Worm (Caenorhabditis elegans) whole organism, L3 larva: ENCODE data around the gene C25H3.7.

Experiments
- R02D3.7 ChIP-seq: fragments of 150-350 bp; optimal IDR thresholded peaks from 2 replicates; lab custom pipeline; 2014; ENCODE audit warnings: missing biosample characterization, missing genetic modification characterization
- ZK546.5 ChIP-seq: sonication (generic microtip); optimal IDR thresholded peaks from 2 replicates; lab custom pipeline; 2017; ENCODE audit warnings: missing biosample characterization, missing genetic modification characterization
- aly-2 ChIP-seq: fragments of 150-350 bp; optimal IDR thresholded peaks from 2 replicates; lab custom pipeline; 2014; ENCODE audit warnings: missing biosample characterization, missing genetic modification characterization
- ama-1 ChIP-seq: fragments of 150-350 bp; optimal IDR thresholded peaks from 2 replicates; lab custom pipeline; 2018
- ceh-28 ChIP-seq: fragments of 150-350 bp; optimal IDR thresholded peaks from 2 replicates; lab custom pipeline; 2014; ENCODE audit warnings: missing biosample characterization, missing genetic modification reagents, missing genetic modification characterization
- ceh-9 ChIP-seq: sonication (generic microtip); optimal IDR thresholded peaks from 2 replicates; lab custom pipeline; 2018; ENCODE audit warnings: missing biosample characterization, missing genetic modification characterization
- egl-27 ChIP-seq: sonication (generic microtip); optimal IDR thresholded peaks from 4 replicates; lab custom pipeline; 2017; ENCODE audit warnings: missing biosample characterization, missing genetic modification reagents, missing genetic modification characterization
- egl-5 ChIP-seq: fragments of 150-350 bp; optimal IDR thresholded peaks from 2 replicates; lab custom pipeline; 2017; ENCODE audit warnings: missing biosample characterization, missing genetic modification reagents, missing genetic modification characterization, inconsistent platforms
- elt-1 ChIP-seq: fragments of 150-350 bp; optimal IDR thresholded peaks from 2 replicates; lab custom pipeline; 2014; ENCODE audit warnings: missing biosample characterization, missing genetic modification characterization
- elt-2 ChIP-seq: sonication (generic microtip); optimal IDR thresholded peaks from 2 replicates; lab custom pipeline; 2016; ENCODE audit warnings: missing genetic modification reagents, mild to moderate bottlenecking, missing genetic modification characterization, missing compliant biosample characterization
- fkh-10 ChIP-seq: sonication (generic microtip); optimal IDR thresholded peaks from 2 replicates; lab custom pipeline; 2017; ENCODE audit warnings: missing biosample characterization, missing genetic modification reagents, missing genetic modification characterization
- fos-1 ChIP-seq: fragments of 150-350 bp; optimal IDR thresholded peaks from 2 replicates; lab custom pipeline; 2014; ENCODE audit warnings: missing biosample characterization, missing genetic modification characterization
- hmg-11 ChIP-seq: sonication (generic microtip); optimal IDR thresholded peaks from 2 replicates; lab custom pipeline; 2016; ENCODE audit warnings: missing genetic modification characterization, missing compliant biosample characterization
- jun-1 ChIP-seq: fragments of 150-350 bp; optimal IDR thresholded peaks from 2 replicates; lab custom pipeline; 2014; ENCODE audit warnings: missing biosample characterization, missing genetic modification reagents, missing genetic modification characterization
- lin-15B ChIP-seq: fragments of 150-350 bp; optimal IDR thresholded peaks from 2 replicates; lab custom pipeline; 2014; ENCODE audit warnings: missing biosample characterization, missing genetic modification characterization
- lin-39 ChIP-seq: fragments of 150-350 bp; optimal IDR thresholded peaks from 2 replicates; lab custom pipeline; 2018; ENCODE audit warnings: missing biosample characterization, missing genetic modification reagents, missing genetic modification characterization
- lsy-12 ChIP-seq: sonication (generic microtip); optimal IDR thresholded peaks from 2 replicates; lab custom pipeline; 2016; ENCODE audit warnings: mild to moderate bottlenecking, missing genetic modification characterization, missing compliant biosample characterization
- mdl-1 ChIP-seq: fragments of 150-350 bp; optimal IDR thresholded peaks from 2 replicates; lab custom pipeline; 2014; ENCODE audit warnings: missing biosample characterization, missing genetic modification characterization
- mml-1 ChIP-seq: fragments of 150-350 bp; sonication (generic microtip); optimal IDR thresholded peaks from 3 replicates; lab custom pipeline; 2014; ENCODE audit warnings: missing biosample characterization, missing genetic modification characterization
- nfya-1 ChIP-seq: sonication (generic microtip); optimal IDR thresholded peaks from 2 replicates; lab custom pipeline; 2017; ENCODE audit warnings: missing genetic modification characterization, mild to moderate bottlenecking, missing compliant biosample characterization, antibody characterized with exemption, moderate library complexity; ENCODE audit not compliant: insufficient read depth
- nhr-11 ChIP-seq: fragments of 150-350 bp; optimal IDR thresholded peaks from 2 replicates; lab custom pipeline; 2014; ENCODE audit warnings: missing biosample characterization, missing genetic modification characterization
- nhr-23 ChIP-seq: fragments of 150-350 bp; optimal IDR thresholded peaks from 2 replicates; lab custom pipeline; 2014; ENCODE audit warnings: missing biosample characterization, missing genetic modification reagents, missing genetic modification characterization
- nhr-25 ChIP-seq: sonication (generic microtip); optimal IDR thresholded peaks from 2 replicates; lab custom pipeline; 2017; ENCODE audit warnings: missing biosample characterization, missing genetic modification characterization
- nhr-28 ChIP-seq: fragments of 150-350 bp; optimal IDR thresholded peaks from 2 replicates; lab custom pipeline; 2014; ENCODE audit warnings: missing biosample characterization, missing genetic modification characterization
- nhr-43 ChIP-seq: sonication (generic microtip); optimal IDR thresholded peaks from 2 replicates; lab custom pipeline; 2016; ENCODE audit warnings: mild to moderate bottlenecking, missing genetic modification characterization, missing compliant biosample characterization; ENCODE audit not compliant: poor library complexity, severe bottlenecking
- nhr-67 ChIP-seq: fragments of 150-350 bp; optimal IDR thresholded peaks from 2 replicates; lab custom pipeline; 2014; ENCODE audit warnings: missing biosample characterization, missing genetic modification characterization
- nhr-76 ChIP-seq: fragments of 150-350 bp; sonication (generic microtip); optimal IDR thresholded peaks from 5 replicates; lab custom pipeline; 2014; ENCODE audit warnings: missing biosample characterization, missing genetic modification characterization
- nhr-77 ChIP-seq: fragments of 150-350 bp; optimal IDR thresholded peaks from 2 replicates; lab custom pipeline; 2014; ENCODE audit warnings: missing biosample characterization, missing genetic modification characterization
- pha-4 ChIP-seq: fragments of 150-350 bp; optimal IDR thresholded peaks from 2 replicates; lab custom pipeline; 2014; ENCODE audit warnings: missing biosample characterization, missing genetic modification reagents, missing genetic modification characterization
- pqm-1 ChIP-seq: fragments of 150-350 bp; optimal IDR thresholded peaks from 2 replicates; lab custom pipeline; 2017; ENCODE audit warnings: missing biosample characterization, missing genetic modification characterization, inconsistent platforms
- sea-2 ChIP-seq: fragments of 150-350 bp; sonication (generic microtip); optimal IDR thresholded peaks from 4 replicates; lab custom pipeline; 2014; ENCODE audit warnings: missing biosample characterization, missing genetic modification reagents, missing genetic modification characterization
- snpc-4 ChIP-seq: fragments of 150-350 bp; optimal IDR thresholded peaks from 2 replicates; lab custom pipeline; 2014; ENCODE audit warnings: missing biosample characterization, missing genetic modification characterization
- ztf-11 ChIP-seq: fragments of 150-350 bp; optimal IDR thresholded peaks from 2 replicates; lab custom pipeline; 2014; ENCODE audit warnings: missing biosample characterization, missing genetic modification characterization
- ztf-4 ChIP-seq: fragments of 150-350 bp; optimal IDR thresholded peaks from 2 replicates; lab custom pipeline; 2014; ENCODE audit warnings: missing biosample characterization, missing genetic modification characterization

C25H3.7 gene

ce11 chrII:5649236-5650004, 19.3 kb downstream of the C25H3.7 start, which contains the start of the genes sam-4, F59E12.17 and zyg-1:
sam-4 (minus strand) TSS chrII:5649286.
F59E12.17 (minus strand) TSS chrII:5649470.
zyg-1 (plus strand) TSS chrII:5649748.
- TF ChIP-seq elt-1 (tag; lab: Kevin White, UChicago), result no peak
- TF ChIP-seq ztf-4 (tag; lab: Kevin White, UChicago), result no peak
- TF ChIP-seq hmg-11 (tag; lab: Kevin White, UChicago), result peak; percentile 35
- no peak for TF ChIP-seq ama-1 (lab: Kevin White, UChicago)
- TF ChIP-seq nhr-23 (tag; lab: Kevin White, UChicago), result peak; percentile 17
- TF ChIP-seq nhr-25, result peak; percentile 51
- TF ChIP-seq nhr-77 (tag; lab: Kevin White, UChicago), result no peak
- TF ChIP-seq elt-2 (tag; lab: Kevin White, UChicago), result peak; percentile 52
- peak; percentile 63 for TF ChIP-seq egl-5 (tag; lab: Kevin White, UChicago)
- TF ChIP-seq pha-4 (tag; lab: Kevin White, UChicago), result peak; percentile 87
- peak; percentile 6 for TF ChIP-seq nhr-43 (tag; lab: Kevin White, UChicago)
- peak; percentile 90 for TF ChIP-seq nfya-1 (tag; lab: Kevin White, UChicago)
- TF ChIP-seq lin-15B, result peak; percentile 95
- peak; percentile 18 for TF ChIP-seq pqm-1 (tag; lab: Kevin White, UChicago)
- TF ChIP-seq lin-39 (tag; lab: Kevin White, UChicago), result peak; percentile 74
- no peak for TF ChIP-seq lsy-12 (tag; lab: Kevin White, UChicago)
- TF ChIP-seq, all 47 proteins: peak for 11

ce11 chrII:5648272-5648671, 20.5 kb downstream of the C25H3.7 start, which contains the start of gene ddl-1:
ddl-1 (minus strand) TSS chrII:5648372.
- TF ChIP-seq lin-39 (tag; lab: Kevin White, UChicago) (no peak), snpc-4 (tag; lab: Kevin White, UChicago) (no peak), nhr-76 (tag; lab: Kevin White, UChicago) (no peak), ceh-28 (tag; lab: Kevin White, UChicago) (no peak)
- TF ChIP-seq, all 47 proteins: peak for 0

ce11 chrII:5646942-5647341, 21.8 kb downstream of the C25H3.7 start, which contains the start of gene F59E12.9:
F59E12.9 (minus strand) TSS chrII:5647042.
- TF ChIP-seq nhr-11 (tag; lab: Kevin White, UChicago) (no peak), jun-1 (tag; lab: Kevin White, UChicago) (no peak), elt-1 (tag; lab: Kevin White, UChicago) (no peak), elt-2 (tag; lab: Kevin White, UChicago) (no peak), egl-27 (tag; lab: Kevin White, UChicago) (no peak), ztf-11 (tag; lab: Kevin White, UChicago) (no peak), nhr-23 (tag; lab: Kevin White, UChicago) (no peak)
- TF ChIP-seq, all 47 proteins: peak for 0

ce11 chrII:5642110-5642509, 26.6 kb downstream of the C25H3.7 start:
- TF ChIP-seq mml-1 (tag; lab: Kevin White, UChicago) (no peak), ceh-9 (tag; lab: Kevin White, UChicago) (no peak), nhr-67 (tag; lab: Kevin White, UChicago) (no peak), hmg-11 (tag; lab: Kevin White, UChicago) (no peak), snpc-4 (tag; lab: Kevin White, UChicago) (no peak), nhr-28 (tag; lab: Kevin White, UChicago) (no peak), jun-1 (tag; lab: Kevin White, UChicago) (no peak)

- TF ChIP-seq ama-1 (lab: Kevin White, UChicago) (no peak), sea-2 (GFP tag; lab: Kevin White, UChicago) (no peak), nhr-77 (tag; lab: Kevin White, UChicago) (no peak), aly-2 (tag; lab: Kevin White, UChicago) (no peak), snpc-4 (tag; lab: Kevin White, UChicago) (no peak), nhr-28 (tag; lab: Kevin White, UChicago) (no peak), pqm-1 (tag; lab: Kevin White, UChicago) (no peak), egl-27 (tag; lab: Kevin White, UChicago) (no peak), fkh-10 (GFP tag; lab: Kevin White, UChicago) (no peak), fos-1 (tag; lab: Kevin White, UChicago) (no peak), nhr-76 (tag; lab: Kevin White, UChicago) (no peak), egl-5 (tag; lab: Kevin White, UChicago) (no peak), mdl-1 (tag; lab: Kevin White, UChicago) (no peak), ZK546.5 (tag; lab: Kevin White, UChicago) (no peak), R02D3.7 (tag; lab: Kevin White, UChicago) (no peak), hmg-11 (tag; lab: Kevin White, UChicago) (no peak), ztf-11 (tag; lab: Kevin White, UChicago) (no peak)
These were observed 28.2 kb downstream of the C25H3.7 start for ce11 chrII:5640362-5641079.
